Fruit fly (Drosophila melanogaster) whole organism, embryonic: ENCODE measurements around the gene ihog.

Source experiments
- Atf6 ChIP-seq: fragments of 200-800 bp; sonication (Bioruptor generic); IDR thresholded peaks from 2 replicates; pipeline ENCODE4 v1.3.6; 2022; ENCODE audit warnings: missing biosample characterization, missing genetic modification characterization
- Awh ChIP-seq: fragments of 200-800 bp; sonication (Bioruptor generic); IDR thresholded peaks from 2 replicates; pipeline ENCODE4, ENCODE4 v1.3.6; 2022; ENCODE audit warnings: missing biosample characterization, missing genetic modification characterization
- CG10462 ChIP-seq: fragments of 200-800 bp; sonication (Bioruptor generic); optimal IDR thresholded peaks from 2 replicates; lab custom pipeline; 2016; ENCODE audit warnings: missing biosample characterization, missing genetic modification characterization
- CG11456 ChIP-seq: fragments of 200-800 bp; sonication (Bioruptor generic); IDR thresholded peaks from 3 replicates; pipeline ENCODE4 v1.3.6; 2022; ENCODE audit warnings: missing biosample characterization, missing genetic modification characterization
- CG11696 ChIP-seq: fragments of 200-800 bp; sonication (Bioruptor generic); IDR thresholded peaks from 2 replicates; pipeline ENCODE4 v1.3.6; 2022; ENCODE audit warnings: missing biosample characterization, missing genetic modification characterization
- CG12299 ChIP-seq: fragments of 200-800 bp; sonication (Bioruptor generic); optimal IDR thresholded peaks from 2 replicates; lab custom pipeline; 2018; ENCODE audit warnings: missing biosample characterization, mild to moderate bottlenecking, missing genetic modification characterization
- CG12391 ChIP-seq: fragments of 200-800 bp; sonication (Bioruptor generic); optimal IDR thresholded peaks from 3 replicates; lab custom pipeline; 2018; ENCODE audit warnings: missing biosample characterization, mild to moderate bottlenecking, missing genetic modification characterization, moderate library complexity
- CG12659 ChIP-seq: fragments of 200-800 bp; sonication (Bioruptor generic); optimal IDR thresholded peaks from 3 replicates; lab custom pipeline; 2017; ENCODE audit warnings: mild to moderate bottlenecking, missing biosample characterization, missing genetic modification reagents, missing genetic modification characterization
- CG14965 ChIP-seq: fragments of 200-800 bp; sonication (Bioruptor generic); optimal IDR thresholded peaks from 2 replicates; lab custom pipeline; 2016; ENCODE audit warnings: missing biosample characterization, missing genetic modification characterization, borderline replicate concordance
- CG17912 ChIP-seq: fragments of 200-800 bp; sonication (Bioruptor generic); optimal IDR thresholded peaks from 2 replicates; lab custom pipeline; 2018; ENCODE audit warnings: missing biosample characterization, mild to moderate bottlenecking, missing genetic modification characterization
- CG18619 ChIP-seq: fragments of 200-800 bp; sonication (Bioruptor generic); optimal IDR thresholded peaks from 3 replicates; lab custom pipeline; 2017; ENCODE audit warnings: missing biosample characterization, mild to moderate bottlenecking, missing genetic modification characterization
- CG18764 ChIP-seq: fragments of 200-800 bp; sonication (Bioruptor generic); optimal IDR thresholded peaks from 3 replicates; lab custom pipeline; 2016; ENCODE audit warnings: missing biosample characterization, missing genetic modification characterization
- CG3065 ChIP-seq: fragments of 200-800 bp; sonication (Bioruptor generic); optimal IDR thresholded peaks from 2 replicates; lab custom pipeline; 2016; ENCODE audit warnings: missing biosample characterization, missing genetic modification characterization
- CG8765 ChIP-seq: fragments of 200-800 bp; sonication (Bioruptor generic); IDR thresholded peaks from 2 replicates; pipeline ENCODE4 v1.3.6; 2022; ENCODE audit warnings: missing biosample characterization, missing genetic modification characterization
- CTCF ChIP-seq: fragments of 200-800 bp; sonication (Bioruptor generic); optimal IDR thresholded peaks from 2 replicates; lab custom pipeline; 2017; ENCODE audit warnings: missing biosample characterization, mild to moderate bottlenecking, missing genetic modification characterization, moderate library complexity
- CrebB ChIP-seq: fragments of 200-800 bp; sonication (Bioruptor generic); optimal IDR thresholded peaks from 3 replicates; lab custom pipeline; 2018; ENCODE audit warnings: missing biosample characterization, mild to moderate bottlenecking, missing genetic modification characterization
- Deaf1 ChIP-seq: fragments of 200-800 bp; optimal IDR thresholded peaks from 3 replicates; lab custom pipeline; 2019; ENCODE audit warnings: missing biosample characterization, mild to moderate bottlenecking, missing genetic modification characterization, moderate library complexity
- Doc2 ChIP-seq: fragments of 200-800 bp; sonication (Bioruptor generic); IDR thresholded peaks from 2 replicates; pipeline ENCODE4 v1.3.6; 2022; ENCODE audit warnings: missing biosample characterization, missing genetic modification characterization
- Gsc ChIP-seq: fragments of 200-800 bp; sonication (Bioruptor generic); IDR thresholded peaks from 2 replicates; pipeline ENCODE4 v1.3.6; 2022; ENCODE audit warnings: missing biosample characterization, missing genetic modification characterization
- HHEX ChIP-seq: fragments of 200-800 bp; sonication (Bioruptor generic); optimal IDR thresholded peaks from 3 replicates; lab custom pipeline; 2017; ENCODE audit warnings: missing biosample characterization, mild to moderate bottlenecking, missing genetic modification characterization, missing genetic modification reagents
- Hr3 ChIP-seq: fragments of 200-800 bp; sonication (Bioruptor generic); optimal IDR thresholded peaks from 3 replicates; lab custom pipeline; 2016; ENCODE audit warnings: missing biosample characterization, missing genetic modification characterization
- MESR4 ChIP-seq: fragments of 200-800 bp; sonication (Bioruptor generic); optimal IDR thresholded peaks from 2 replicates; lab custom pipeline; 2018; ENCODE audit warnings: missing biosample characterization, mild to moderate bottlenecking, missing genetic modification characterization, moderate library complexity
- Mes4 ChIP-seq: fragments of 200-800 bp; sonication (Bioruptor generic); optimal IDR thresholded peaks from 2 replicates; lab custom pipeline; 2016; ENCODE audit warnings: missing biosample characterization, missing genetic modification characterization
- Mrtf ChIP-seq: fragments of 200-800 bp; sonication (Bioruptor generic); IDR thresholded peaks from 3 replicates; pipeline ENCODE4 v1.3.6; 2022; ENCODE audit warnings: missing biosample characterization, missing genetic modification characterization
- PHDP ChIP-seq: fragments of 200-800 bp; sonication (Bioruptor generic); optimal IDR thresholded peaks from 3 replicates; lab custom pipeline; 2018; ENCODE audit warnings: missing biosample characterization, mild to moderate bottlenecking, missing genetic modification characterization, moderate library complexity
- Poxn ChIP-seq: fragments of 200-800 bp; sonication (Bioruptor generic); IDR thresholded peaks from 2 replicates; pipeline ENCODE4 v1.3.6; 2022; ENCODE audit warnings: missing biosample characterization, missing genetic modification characterization
- Ssrp ChIP-seq: fragments of 200-800 bp; sonication (Bioruptor generic); optimal IDR thresholded peaks from 2 replicates; lab custom pipeline; 2018; ENCODE audit warnings: missing biosample characterization, mild to moderate bottlenecking, missing genetic modification characterization, moderate library complexity
- Xrp1 ChIP-seq: fragments of 200-800 bp; sonication (Bioruptor generic); IDR thresholded peaks from 2 replicates; pipeline ENCODE4 v1.3.6; 2022; ENCODE audit warnings: missing biosample characterization, missing genetic modification characterization
- YL-1 ChIP-seq: fragments of 200-800 bp; sonication (Bioruptor generic); optimal IDR thresholded peaks from 3 replicates; lab custom pipeline; 2017; ENCODE audit warnings: missing biosample characterization, mild to moderate bottlenecking, missing genetic modification characterization
- al ChIP-seq: fragments of 200-800 bp; sonication (Bioruptor generic); IDR thresholded peaks from 2 replicates; pipeline ENCODE4 v1.3.6; 2022; ENCODE audit warnings: missing biosample characterization, missing genetic modification characterization
- ap ChIP-seq: fragments of 200-800 bp; sonication (Bioruptor generic); IDR thresholded peaks from 2 replicates; pipeline ENCODE4 v1.3.6; 2022; ENCODE audit warnings: missing biosample characterization, missing genetic modification characterization
- ara ChIP-seq: fragments of 200-800 bp; sonication (Bioruptor generic); IDR thresholded peaks from 2 replicates; pipeline ENCODE4 v1.3.6; 2022; ENCODE audit warnings: missing biosample characterization, missing genetic modification characterization
- bsh ChIP-seq, 2 experiments: fragments of 200-800 bp; sonication (Bioruptor generic); optimal IDR thresholded peaks; 2 replicates each; lab custom pipeline; 2017 to 2018; ENCODE audit warnings: mild to moderate bottlenecking in 2 of 2, missing biosample characterization in 2 of 2, missing genetic modification characterization in 2 of 2, moderate library complexity in 1 of 2
- cg ChIP-seq: fragments of 200-800 bp; sonication (Bioruptor generic); optimal IDR thresholded peaks from 3 replicates; lab custom pipeline; 2019; ENCODE audit warnings: missing biosample characterization, mild to moderate bottlenecking, missing genetic modification characterization, moderate library complexity
- esg ChIP-seq: fragments of 200-800 bp; sonication (Bioruptor generic); conservative IDR thresholded peaks from 2 replicates; pipeline ENCODE4 v1.3.6; 2022; ENCODE audit warnings: missing biosample characterization, missing genetic modification characterization
- eve ChIP-seq, 2 experiments: fragments of >200 bp; optimal IDR thresholded peaks; 2 replicates each; lab custom pipeline; 2017; ENCODE audit warnings: missing biosample characterization in 2 of 2, missing genetic modification characterization in 2 of 2
- exex ChIP-seq: fragments of 200-800 bp; sonication (Bioruptor generic); optimal IDR thresholded peaks from 4 replicates; lab custom pipeline; 2018; ENCODE audit warnings: missing biosample characterization, mild to moderate bottlenecking, missing genetic modification characterization, moderate library complexity
- fd64A ChIP-seq: fragments of 200-800 bp; sonication (Bioruptor generic); optimal IDR thresholded peaks from 3 replicates; lab custom pipeline; 2018; ENCODE audit warnings: missing biosample characterization, mild to moderate bottlenecking, missing genetic modification characterization
- grau ChIP-seq: fragments of 200-800 bp; optimal IDR thresholded peaks from 3 replicates; lab custom pipeline; 2019; ENCODE audit warnings: missing biosample characterization, mild to moderate bottlenecking, missing genetic modification characterization, moderate library complexity
- lbe ChIP-seq: fragments of 200-800 bp; sonication (Bioruptor generic); optimal IDR thresholded peaks from 2 replicates; lab custom pipeline; 2016; ENCODE audit warnings: missing biosample characterization, mild to moderate bottlenecking, missing genetic modification characterization
- nom ChIP-seq: fragments of 200-800 bp; sonication (Bioruptor generic); optimal IDR thresholded peaks from 2 replicates; lab custom pipeline; 2017; ENCODE audit warnings: missing biosample characterization, missing genetic modification characterization, mild to moderate bottlenecking, moderate library complexity, missing genetic modification reagents
- peb ChIP-seq: fragments of 200-800 bp; sonication (Bioruptor generic); IDR thresholded peaks from 2 replicates; pipeline ENCODE4 v1.3.6; 2022; ENCODE audit warnings: missing biosample characterization, missing genetic modification characterization
- pita ChIP-seq: fragments of 200-800 bp; sonication (Bioruptor generic); optimal IDR thresholded peaks from 2 replicates; lab custom pipeline; 2017; ENCODE audit warnings: missing biosample characterization, mild to moderate bottlenecking, missing genetic modification characterization
- sens ChIP-seq: fragments of 200-800 bp; sonication (Bioruptor generic); peaks from one replicate; lab custom pipeline; 2016; ENCODE audit warnings: missing biosample characterization, missing genetic modification characterization
- seq ChIP-seq: fragments of 200-800 bp; sonication (Bioruptor generic); IDR thresholded peaks from 2 replicates; pipeline ENCODE4 v1.3.6; 2022; ENCODE audit warnings: missing biosample characterization, missing genetic modification characterization
- slbo ChIP-seq: fragments of 200-800 bp; sonication (Bioruptor generic); IDR thresholded peaks from 2 replicates; pipeline ENCODE4 v1.3.6; 2022; ENCODE audit warnings: missing biosample characterization, missing genetic modification characterization
- sr ChIP-seq: fragments of 200-800 bp; sonication (Bioruptor generic); IDR thresholded peaks from 3 replicates; pipeline ENCODE4 v1.3.6; 2022; ENCODE audit warnings: missing biosample characterization, missing genetic modification characterization
- tap ChIP-seq: fragments of 200-800 bp; optimal IDR thresholded peaks from 3 replicates; lab custom pipeline; 2019; ENCODE audit warnings: missing biosample characterization, mild to moderate bottlenecking, missing genetic modification characterization, moderate library complexity
- vnd ChIP-seq: fragments of 200-800 bp; sonication (Bioruptor generic); IDR thresholded peaks from 3 replicates; pipeline ENCODE4 v1.3.6; 2022; ENCODE audit warnings: missing biosample characterization, missing genetic modification characterization; ENCODE audit not compliant: partially characterized antibody
- zf30C ChIP-seq: fragments of 200-800 bp; sonication (Bioruptor generic); optimal IDR thresholded peaks from 3 replicates; lab custom pipeline; 2018; ENCODE audit warnings: missing biosample characterization, mild to moderate bottlenecking, missing genetic modification characterization
- zfh1 ChIP-seq: fragments of 200-800 bp; sonication (Bioruptor generic); IDR thresholded peaks from 3 replicates; pipeline ENCODE4 v1.3.6; 2022; ENCODE audit warnings: missing biosample characterization, missing genetic modification characterization

ihog gene

dm6 chr2L:6918517-6919202 is 29.9 kb downstream of the ihog start, which contains the start of gene nop5 (continued):
- TF ChIP-seq zfh1 (GFP tag; lab: Robert Waterston, UW) = 0 out of 3 replicates have a peak, but pooled peaks have one; percentile 8
- peak; percentile 19 for TF ChIP-seq CG12299 (tag; lab: Kevin White, UChicago)
- no peak for TF ChIP-seq CG11696 (GFP tag; lab: Robert Waterston, UW)
- peak; percentile 5 for TF ChIP-seq sens (GFP tag; lab: Kevin White, UChicago)
- TF ChIP-seq PHDP = peak; percentile 36
- no peak for TF ChIP-seq CG17912 (GFP tag; lab: Kevin White, UChicago)
- TF ChIP-seq CG3065 (GFP tag; lab: Kevin White, UChicago) = no peak
- TF ChIP-seq CTCF (GFP tag; lab: Kevin White, UChicago) = no peak
- no peak for TF ChIP-seq ap (GFP tag; lab: Robert Waterston, UW)
- TF ChIP-seq HHEX (GFP tag; lab: Kevin White, UChicago) = peak; percentile 78
- TF ChIP-seq CG12659 = peak; percentile 85
- no peak for TF ChIP-seq Mes4 (GFP tag; lab: Kevin White, UChicago)
- no peak for TF ChIP-seq CrebB (tag; lab: Kevin White, UChicago)
- TF ChIP-seq eve (GFP tag; optimal IDR thresholded peaks at IDR 0.05; lab: Kevin White, UChicago) = no peak
- no peak for TF ChIP-seq zf30C (GFP tag; lab: Kevin White, UChicago)
- no peak for TF ChIP-seq vnd
- TF ChIP-seq ara = no peak
- peak; percentile 24 for TF ChIP-seq cg (GFP tag; lab: Kevin White, UChicago)
- no peak for TF ChIP-seq Mrtf
- TF ChIP-seq Xrp1 (GFP tag; lab: Robert Waterston, UW) = peak; percentile 25; the same call in 1 of the 2 replicates
- no peak for TF ChIP-seq CG8765 (GFP tag; lab: Robert Waterston, UW)
- TF ChIP-seq MESR4 (GFP tag; lab: Kevin White, UChicago) = peak; percentile 90
- peak; percentile 47 for TF ChIP-seq exex
- TF ChIP-seq grau = peak; percentile 80
- TF ChIP-seq esg = no peak
- no peak for TF ChIP-seq fd64A (GFP tag; lab: Kevin White, UChicago)
- TF ChIP-seq tap = peak; percentile 67
- no peak for TF ChIP-seq Doc2 (GFP tag; lab: Robert Waterston, UW)
- TF ChIP-seq CG14965 = no peak
- peak in 1 of 2 experiments; percentile 54 for TF ChIP-seq bsh (GFP tag; optimal IDR thresholded peaks at IDR 0.05; lab: Kevin White, UChicago)
- TF ChIP-seq Deaf1 = peak; percentile 4
- TF ChIP-seq CG10462 (GFP tag; lab: Kevin White, UChicago) = no peak
- peak; percentile 19 for TF ChIP-seq nom
- TF ChIP-seq CG11456 (GFP tag; lab: Robert Waterston, UW) = 0 out of 3 replicates have a peak, but pooled peaks have one; percentile 8
- TF ChIP-seq slbo (GFP tag; lab: Robert Waterston, UW) = no peak; the same call in 1 of the 2 replicates
- no peak for TF ChIP-seq Poxn (GFP tag; lab: Robert Waterston, UW)
- no peak for TF ChIP-seq Awh
- peak; percentile 93 for TF ChIP-seq YL-1 (GFP tag; lab: Kevin White, UChicago)
- TF ChIP-seq pita (GFP tag; lab: Kevin White, UChicago) = no peak
- TF ChIP-seq al (GFP tag; lab: Robert Waterston, UW) = 0 out of 2 replicates have a peak, but pooled peaks have one; percentile 8
- TF ChIP-seq peb = no peak
- TF ChIP-seq Hr3 (GFP tag; lab: Kevin White, UChicago) = peak; percentile 78
- TF ChIP-seq sr = no peak
- TF ChIP-seq CG12391 (tag; lab: Kevin White, UChicago) = peak; percentile 80
- peak; percentile 26 for TF ChIP-seq CG18764 (GFP tag; lab: Kevin White, UChicago)
- no peak for TF ChIP-seq seq (GFP tag; lab: Robert Waterston, UW)
- TF ChIP-seq Atf6 (GFP tag; lab: Robert Waterston, UW) = no peak
- TF ChIP-seq Ssrp = peak; percentile 67
- no peak for TF ChIP-seq Gsc (GFP tag; lab: Robert Waterston, UW)
- peak; percentile 83 for TF ChIP-seq CG18619 (GFP tag; lab: Kevin White, UChicago)
- TF ChIP-seq lbe (GFP tag; lab: Kevin White, UChicago) = no peak
